Fruit fly (Drosophila melanogaster): Measurements from ENCODE around the gene Jhbp2.

DNA sequence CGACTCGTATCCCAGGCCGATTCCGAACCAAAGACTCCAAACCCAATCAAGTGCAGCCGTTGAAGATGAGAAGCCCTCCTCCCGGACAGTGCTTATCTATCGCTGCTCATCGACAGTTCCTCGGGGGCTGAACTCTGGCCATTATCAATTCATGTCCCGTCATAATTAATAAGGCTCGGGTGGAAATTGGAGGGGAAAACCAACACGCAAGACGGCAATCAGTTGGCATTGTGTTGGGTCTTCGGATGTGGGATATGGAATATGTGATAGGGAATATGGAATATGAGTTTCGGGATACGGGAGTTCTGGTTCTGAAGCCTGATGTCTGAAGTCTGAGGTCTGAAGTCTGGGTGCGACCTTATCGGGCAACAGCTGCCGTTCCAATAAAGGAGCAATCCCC is 32.2 kb upstream of the Jhbp2 start:
- TF ChIP-seq CG9705 (GFP tag; optimal IDR thresholded peaks at IDR 0.05): no peak
- no peak for TF ChIP-seq psq (GFP tag; optimal IDR thresholded peaks at IDR 0.05)

All from whole organism, wandering third instar larva.